Worm (Caenorhabditis elegans): ENCODE data around the gene sma-4.

DNA sequence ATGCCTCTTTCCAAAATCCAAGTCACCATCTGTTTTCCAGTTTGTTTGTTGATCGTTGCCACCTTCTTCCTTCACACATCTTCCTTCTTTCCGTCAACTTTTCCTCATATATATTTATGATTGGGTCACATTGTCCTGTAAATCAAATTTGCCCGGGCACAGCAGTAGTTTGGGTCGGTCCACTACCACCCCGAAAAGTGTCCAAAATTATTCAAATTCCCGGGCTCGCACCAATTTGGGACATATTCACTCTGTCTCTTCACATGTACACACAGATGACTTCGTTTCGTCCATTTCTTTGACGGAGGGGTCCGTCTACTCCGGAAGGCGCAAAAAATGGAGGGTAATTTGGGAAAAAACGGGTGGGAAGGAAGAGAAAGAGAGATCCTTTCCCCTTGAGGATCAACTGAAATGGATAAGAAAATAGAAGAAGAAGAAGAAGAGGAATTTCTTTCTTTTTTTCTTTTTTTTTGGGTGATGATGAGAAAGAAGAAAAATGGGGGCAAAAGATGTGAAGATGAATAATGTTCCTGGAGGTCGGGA is 10.9 kb downstream of the sma-4 start:
- TF ChIP-seq ztf-11 (tag; optimal IDR thresholded peaks at IDR 0.05) (no peak), nhr-28 (tag; optimal IDR thresholded peaks at IDR 0.05) (no peak), elt-3 (tag; optimal IDR thresholded peaks at IDR 0.05) (no peak), mab-5 (tag; optimal IDR thresholded peaks at IDR 0.05) (no peak), unc-120 (tag; optimal IDR thresholded peaks at IDR 0.05; ENCODE audit: poor library complexity, severe bottlenecking) (no peak), nhr-237 (tag; optimal IDR thresholded peaks at IDR 0.05) (no peak), sptf-1 (tag; optimal IDR thresholded peaks at IDR 0.05) (no peak), mep-1 (tag; optimal IDR thresholded peaks at IDR 0.05) (no peak), pha-4 (tag; optimal IDR thresholded peaks at IDR 0.05) (no peak)
